Fruit fly (Drosophila melanogaster) whole organism, embryonic: ENCODE results near the gene CG7579.
A peak's percentile ranks its signal among the peaks of the same experiment; 100 is the strongest.

Experiments
- Abd-B ChIP-seq: fragments of 200-800 bp; sonication (Bioruptor generic); optimal IDR thresholded peaks from 2 replicates; lab custom pipeline; 2018; ENCODE audit warnings: missing biosample characterization, mild to moderate bottlenecking, missing genetic modification characterization, moderate library complexity
- Bdp1 ChIP-seq: fragments of 200-800 bp; sonication (Bioruptor generic); optimal IDR thresholded peaks from 3 replicates; lab custom pipeline; 2016; ENCODE audit warnings: missing biosample characterization, missing genetic modification characterization
- CG10431 ChIP-seq: fragments of 200-800 bp; sonication (Bioruptor generic); optimal IDR thresholded peaks from 3 replicates; lab custom pipeline; 2018; ENCODE audit warnings: missing biosample characterization, mild to moderate bottlenecking, missing genetic modification characterization
- CG10462 ChIP-seq: fragments of 200-800 bp; sonication (Bioruptor generic); optimal IDR thresholded peaks from 2 replicates; lab custom pipeline; 2016; ENCODE audit warnings: missing biosample characterization, missing genetic modification characterization
- CG10543 ChIP-seq: fragments of 200-800 bp; sonication (Bioruptor generic); optimal IDR thresholded peaks from 3 replicates; lab custom pipeline; 2017; ENCODE audit warnings: missing biosample characterization, mild to moderate bottlenecking, missing genetic modification characterization, moderate library complexity
- CG11504 ChIP-seq: fragments of 200-800 bp; sonication (Bioruptor generic); optimal IDR thresholded peaks from 3 replicates; lab custom pipeline; 2019; ENCODE audit warnings: missing biosample characterization, mild to moderate bottlenecking, missing genetic modification characterization, moderate library complexity
- CG12155 ChIP-seq: fragments of 200-800 bp; sonication (Bioruptor generic); optimal IDR thresholded peaks from 3 replicates; lab custom pipeline; 2016; ENCODE audit warnings: missing biosample characterization, missing genetic modification characterization
- CG1233 ChIP-seq: fragments of 200-800 bp; sonication (Bioruptor generic); optimal IDR thresholded peaks from 4 replicates; lab custom pipeline; 2018; ENCODE audit warnings: missing biosample characterization, mild to moderate bottlenecking, missing genetic modification characterization
- CG12769 ChIP-seq: fragments of 200-800 bp; sonication (Bioruptor generic); optimal IDR thresholded peaks from 2 replicates; lab custom pipeline; 2019; ENCODE audit warnings: missing biosample characterization, mild to moderate bottlenecking, missing genetic modification characterization, moderate library complexity
- CG13123 ChIP-seq: fragments of 200-800 bp; sonication (Bioruptor generic); optimal IDR thresholded peaks from 2 replicates; lab custom pipeline; 2016; ENCODE audit warnings: missing biosample characterization, missing genetic modification characterization
- CG13424 ChIP-seq: fragments of 200-800 bp; sonication (Bioruptor generic); optimal IDR thresholded peaks from 2 replicates; lab custom pipeline; 2019; ENCODE audit warnings: missing biosample characterization, mild to moderate bottlenecking, missing genetic modification characterization, moderate library complexity
- CG13894 ChIP-seq: fragments of 200-800 bp; sonication (Bioruptor generic); optimal IDR thresholded peaks from 3 replicates; lab custom pipeline; 2018; ENCODE audit warnings: missing biosample characterization, mild to moderate bottlenecking, missing genetic modification characterization, moderate library complexity
- CG14710 ChIP-seq: fragments of 200-800 bp; sonication (Bioruptor generic); optimal IDR thresholded peaks from 3 replicates; lab custom pipeline; 2019; ENCODE audit warnings: missing biosample characterization, mild to moderate bottlenecking, missing genetic modification characterization, moderate library complexity
- CG15696 ChIP-seq: fragments of 200-800 bp; sonication (Bioruptor generic); optimal IDR thresholded peaks from 2 replicates; lab custom pipeline; 2019; ENCODE audit warnings: missing biosample characterization, mild to moderate bottlenecking, missing genetic modification characterization, moderate library complexity
- CG1602 ChIP-seq: fragments of 200-800 bp; sonication (Bioruptor generic); optimal IDR thresholded peaks from 3 replicates; lab custom pipeline; 2016; ENCODE audit warnings: missing biosample characterization, missing genetic modification characterization
- CG1603 ChIP-seq: fragments of 200-800 bp; sonication (Bioruptor generic); optimal IDR thresholded peaks from 2 replicates; lab custom pipeline; 2019; ENCODE audit warnings: missing biosample characterization, mild to moderate bottlenecking, missing genetic modification characterization, moderate library complexity
- CG17568 ChIP-seq: fragments of 200-800 bp; sonication (Bioruptor generic); optimal IDR thresholded peaks from 2 replicates; lab custom pipeline; 2018; ENCODE audit warnings: missing biosample characterization, mild to moderate bottlenecking, missing genetic modification characterization, moderate library complexity
- CG2678 ChIP-seq: fragments of 200-800 bp; sonication (Bioruptor generic); optimal IDR thresholded peaks from 3 replicates; lab custom pipeline; 2019; ENCODE audit warnings: missing biosample characterization, mild to moderate bottlenecking, missing genetic modification characterization, moderate library complexity
- CG31365 ChIP-seq: fragments of 200-800 bp; sonication (Bioruptor generic); optimal IDR thresholded peaks from 2 replicates; lab custom pipeline; 2018; ENCODE audit warnings: missing biosample characterization, mild to moderate bottlenecking, missing genetic modification characterization
- CG32767 ChIP-seq: fragments of 200-800 bp; sonication (Bioruptor generic); IDR thresholded peaks from 2 replicates; pipeline ENCODE4 v1.3.6; 2022; ENCODE audit warnings: missing biosample characterization, missing genetic modification characterization
- CG3407 ChIP-seq: fragments of 200-800 bp; sonication (Bioruptor generic); optimal IDR thresholded peaks from 2 replicates; lab custom pipeline; 2018; ENCODE audit warnings: missing biosample characterization, mild to moderate bottlenecking, missing genetic modification characterization
- CG34224 ChIP-seq: fragments of 200-800 bp; sonication (Bioruptor generic); IDR thresholded peaks from 3 replicates; pipeline ENCODE4 v1.3.6; 2022; ENCODE audit warnings: missing biosample characterization, missing genetic modification characterization; ENCODE audit not compliant: partially characterized antibody
- CG4404 ChIP-seq: fragments of 200-800 bp; sonication (Bioruptor generic); IDR thresholded peaks from 2 replicates; pipeline ENCODE4 v1.3.6; 2022; ENCODE audit warnings: missing biosample characterization, missing genetic modification characterization
- CG4730 ChIP-seq: fragments of 200-800 bp; sonication (Bioruptor generic); IDR thresholded peaks from 2 replicates; pipeline ENCODE4 v1.3.6; 2022; ENCODE audit warnings: missing biosample characterization, missing genetic modification characterization
- CG7271 ChIP-seq: fragments of 200-800 bp; sonication (Bioruptor generic); optimal IDR thresholded peaks from 2 replicates; lab custom pipeline; 2018; ENCODE audit warnings: missing biosample characterization, mild to moderate bottlenecking, missing genetic modification characterization, moderate library complexity
- CG8089 ChIP-seq: fragments of 200-800 bp; sonication (Bioruptor generic); optimal IDR thresholded peaks from 3 replicates; lab custom pipeline; 2016; ENCODE audit warnings: missing biosample characterization, missing genetic modification characterization
- Dfd ChIP-seq, 2 experiments: fragments of >200 bp; optimal IDR thresholded peaks; 2 replicates each; lab custom pipeline; 2017; ENCODE audit warnings: missing biosample characterization in 2 of 2, missing genetic modification characterization in 2 of 2
- E2f1 ChIP-seq: fragments of 200-800 bp; sonication (Bioruptor generic); IDR thresholded peaks from 2 replicates; pipeline ENCODE4 v1.3.6; 2022; ENCODE audit warnings: missing biosample characterization, missing genetic modification characterization
- Eip74EF ChIP-seq, 2 experiments: fragments of 200-800 bp in 1 of 2; fragments of >200 bp in 1 of 2; sonication (Bioruptor generic) in 1 of 2; optimal IDR thresholded peaks; 2 replicates each; lab custom pipeline; 2017 to 2019; ENCODE audit warnings: missing biosample characterization in 2 of 2, missing genetic modification characterization in 2 of 2, mild to moderate bottlenecking in 1 of 2, moderate library complexity in 1 of 2
- H2.0 ChIP-seq: fragments of 200-800 bp; sonication (Bioruptor generic); IDR thresholded peaks from 2 replicates; pipeline ENCODE4 v1.3.6; 2022; ENCODE audit warnings: missing biosample characterization, missing genetic modification characterization
- HLH3B ChIP-seq: fragments of 200-800 bp; sonication (Bioruptor generic); IDR thresholded peaks from 2 replicates; pipeline ENCODE4 v1.3.6; 2022; ENCODE audit warnings: missing biosample characterization, missing genetic modification characterization
- Jarid2 ChIP-seq: fragments of 200-800 bp; sonication (Bioruptor generic); optimal IDR thresholded peaks from 3 replicates; lab custom pipeline; 2017; ENCODE audit warnings: mild to moderate bottlenecking, missing biosample characterization, missing genetic modification reagents, missing genetic modification characterization
- MTF-1 ChIP-seq: fragments of 200-800 bp; sonication (Bioruptor generic); optimal IDR thresholded peaks from 2 replicates; lab custom pipeline; 2018; ENCODE audit warnings: missing biosample characterization, mild to moderate bottlenecking, missing genetic modification characterization, borderline replicate concordance
- NC2α ChIP-seq: fragments of 200-800 bp; sonication (Bioruptor generic); optimal IDR thresholded peaks from 2 replicates; lab custom pipeline; 2016; ENCODE audit warnings: missing biosample characterization, missing genetic modification characterization
- PHDP ChIP-seq: fragments of 200-800 bp; sonication (Bioruptor generic); optimal IDR thresholded peaks from 3 replicates; lab custom pipeline; 2018; ENCODE audit warnings: missing biosample characterization, mild to moderate bottlenecking, missing genetic modification characterization, moderate library complexity
- Six4 ChIP-seq: fragments of 200-800 bp; sonication (Bioruptor generic); optimal IDR thresholded peaks from 2 replicates; lab custom pipeline; 2016; ENCODE audit warnings: missing biosample characterization, missing genetic modification characterization
- Sox100B ChIP-seq: fragments of 200-800 bp; sonication (Bioruptor generic); optimal IDR thresholded peaks from 3 replicates; lab custom pipeline; 2018; ENCODE audit warnings: missing biosample characterization, mild to moderate bottlenecking, missing genetic modification characterization
- Sox102F ChIP-seq: fragments of 200-800 bp; sonication (Bioruptor generic); optimal IDR thresholded peaks from 2 replicates; lab custom pipeline; 2018; ENCODE audit warnings: missing biosample characterization, mild to moderate bottlenecking, missing genetic modification characterization, moderate library complexity
- crp ChIP-seq, 2 experiments: fragments of 200-800 bp; sonication (Bioruptor generic); optimal IDR thresholded peaks; 2 replicates in 1 of 2; 3 replicates in 1 of 2; lab custom pipeline; 2017; ENCODE audit warnings: missing biosample characterization in 2 of 2, missing genetic modification characterization in 2 of 2, mild to moderate bottlenecking in 1 of 2, moderate library complexity in 1 of 2
- dysf ChIP-seq: fragments of 200-800 bp; sonication (Bioruptor generic); IDR thresholded peaks from 3 replicates; pipeline ENCODE4 v1.3.6; 2022; ENCODE audit warnings: missing biosample characterization, missing genetic modification characterization
- ems ChIP-seq: fragments of 200-800 bp; sonication (Bioruptor generic); optimal IDR thresholded peaks from 3 replicates; lab custom pipeline; 2016; ENCODE audit warnings: missing biosample characterization, missing genetic modification characterization
- grau ChIP-seq: fragments of 200-800 bp; optimal IDR thresholded peaks from 3 replicates; lab custom pipeline; 2019; ENCODE audit warnings: missing biosample characterization, mild to moderate bottlenecking, missing genetic modification characterization, moderate library complexity
- knrl ChIP-seq: fragments of 200-800 bp; sonication (Bioruptor generic); IDR thresholded peaks from 3 replicates; pipeline ENCODE4 v1.3.6; 2022; ENCODE audit warnings: missing biosample characterization, missing genetic modification characterization; ENCODE audit not compliant: partially characterized antibody
- nau ChIP-seq: fragments of 200-800 bp; sonication (Bioruptor generic); optimal IDR thresholded peaks from 3 replicates; lab custom pipeline; 2017; ENCODE audit warnings: missing biosample characterization, mild to moderate bottlenecking, missing genetic modification characterization, missing genetic modification reagents
- pan ChIP-seq, 4 experiments: fragments of >200 bp in 3 of 4; fragments of 200-800 bp in 1 of 4; sonication (Bioruptor generic) in 1 of 4; optimal IDR thresholded peaks in 3 of 4; IDR thresholded peaks in 1 of 4; 2 replicates each; pipeline versions ENCODE4 v1.3.6 to Lab custom; 2017 to 2022; ENCODE audit warnings: missing biosample characterization in 2 of 4, missing genetic modification characterization in 2 of 4, mixed read lengths in 1 of 4
- wek ChIP-seq: fragments of 200-800 bp; sonication (Bioruptor generic); optimal IDR thresholded peaks from 3 replicates; lab custom pipeline; 2018; ENCODE audit warnings: missing biosample characterization, mild to moderate bottlenecking, missing genetic modification characterization, moderate library complexity
- yki ChIP-seq: fragments of >200 bp; optimal IDR thresholded peaks from 3 replicates; lab custom pipeline; 2018
- zen ChIP-seq: fragments of 200-800 bp; sonication (Bioruptor generic); optimal IDR thresholded peaks from 3 replicates; lab custom pipeline; 2018; ENCODE audit warnings: missing biosample characterization, mild to moderate bottlenecking, missing genetic modification characterization, moderate library complexity

Gene CG7579

dm6 chr3L:15715788-15716503 is 32.7 kb upstream of the CG7579 start, which contains the start of gene CG42571 (continued):
- peak; percentile 39; the same call in 1 of the 2 replicates for TF ChIP-seq HLH3B (GFP tag; lab: Robert Waterston, UW)
- peak; percentile 26 for TF ChIP-seq CG11504 (tag; lab: Kevin White, UChicago)
- TF ChIP-seq NC2α: peak; percentile 40
- TF ChIP-seq Sox100B: peak; percentile 53
- peak; percentile 68 for TF ChIP-seq CG1603 (tag; lab: Kevin White, UChicago)
- no peak for TF ChIP-seq dysf (GFP tag; lab: Robert Waterston, UW)
- peak; percentile 54 for TF ChIP-seq CG7271 (tag; lab: Kevin White, UChicago)
- no peak for TF ChIP-seq pan (optimal IDR thresholded peaks at IDR 0.05; lab: Kevin White, UChicago)
- TF ChIP-seq pan (GFP tag; optimal IDR thresholded peaks at IDR 0.05 in 1 of 2, IDR thresholded peaks at IDR 0.05 in 1 of 2): peak in 1 of 2 experiments; percentile 34
- peak; percentile 27 for TF ChIP-seq CG13424
- peak; percentile 65 for TF ChIP-seq grau (tag; lab: Kevin White, UChicago)
- peak; percentile 52 for TF ChIP-seq CG8089 (GFP tag; lab: Kevin White, UChicago)
- TF ChIP-seq yki (lab: Kevin White, UChicago): no peak
- peak; percentile 45 for TF ChIP-seq CG10431 (GFP tag; lab: Kevin White, UChicago)
- TF ChIP-seq CG1233 (GFP tag; lab: Kevin White, UChicago): peak; percentile 44
- no peak for TF ChIP-seq ems (GFP tag; lab: Kevin White, UChicago)
- TF ChIP-seq CG4404 (GFP tag; lab: Robert Waterston, UW): no peak
- peak; percentile 11 for TF ChIP-seq CG13123
- no peak for TF ChIP-seq crp (GFP tag; optimal IDR thresholded peaks at IDR 0.05; lab: Kevin White, UChicago)
- peak; percentile 25 for TF ChIP-seq Jarid2 (GFP tag; lab: Kevin White, UChicago)
- peak; percentile 36 for TF ChIP-seq CG14710
- peak; percentile 20 for TF ChIP-seq CG10462 (GFP tag; lab: Kevin White, UChicago)
- no peak for TF ChIP-seq knrl
- no peak for TF ChIP-seq Abd-B
- no peak for TF ChIP-seq CG34224
- TF ChIP-seq CG12769: no peak
- no peak for TF ChIP-seq E2f1
- TF ChIP-seq zen (tag; lab: Kevin White, UChicago): no peak
- peak; percentile 8 for TF ChIP-seq CG10543 (GFP tag; lab: Kevin White, UChicago)
- peak; percentile 70 for TF ChIP-seq nau (GFP tag; lab: Kevin White, UChicago)
- TF ChIP-seq CG1602 (GFP tag; lab: Kevin White, UChicago): no peak
- peak; percentile 38 for TF ChIP-seq Sox102F (GFP tag; lab: Kevin White, UChicago)
- peak; percentile 32 for TF ChIP-seq CG2678 (tag; lab: Kevin White, UChicago)
- no peak for TF ChIP-seq CG32767 (GFP tag; lab: Robert Waterston, UW)
- TF ChIP-seq CG4730 (GFP tag; lab: Robert Waterston, UW): no peak
- peak; percentile 57 for TF ChIP-seq PHDP (tag; lab: Kevin White, UChicago)
- TF ChIP-seq CG31365 (tag; lab: Kevin White, UChicago): peak; percentile 43
- TF ChIP-seq CG13894 (tag; lab: Kevin White, UChicago): no peak
- TF ChIP-seq Dfd (GFP tag; optimal IDR thresholded peaks at IDR 0.05; lab: Kevin White, UChicago): no peak
- peak in 1 of 2 experiments; percentile 3 for TF ChIP-seq Eip74EF (GFP tag; optimal IDR thresholded peaks at IDR 0.05; lab: Kevin White, UChicago)
- peak; percentile 37 for TF ChIP-seq Six4 (GFP tag; lab: Kevin White, UChicago)
- TF ChIP-seq Bdp1 (GFP tag; lab: Kevin White, UChicago): peak; percentile 13
- no peak for TF ChIP-seq H2.0 (GFP tag; lab: Robert Waterston, UW)
- TF ChIP-seq CG17568 (GFP tag; lab: Kevin White, UChicago): peak; percentile 28
- TF ChIP-seq wek (GFP tag; lab: Kevin White, UChicago): peak; percentile 69
- peak; percentile 76 for TF ChIP-seq CG3407 (GFP tag; lab: Kevin White, UChicago)
- TF ChIP-seq CG15696 (tag; lab: Kevin White, UChicago): peak; percentile 60
- peak; percentile 62 for TF ChIP-seq MTF-1 (GFP tag; lab: Kevin White, UChicago)
- no peak for TF ChIP-seq CG12155 (GFP tag; lab: Kevin White, UChicago)
